Fruit fly (Drosophila melanogaster) whole organism, embryonic: ENCODE measurements around the gene mst.

Experiments
- Awh ChIP-seq: fragments of 200-800 bp; sonication (Bioruptor generic); IDR thresholded peaks from 2 replicates; pipeline ENCODE4, ENCODE4 v1.3.6; 2022; ENCODE audit warnings: missing biosample characterization, missing genetic modification characterization
- B-H1 ChIP-seq: fragments of 200-800 bp; sonication (Bioruptor generic); IDR thresholded peaks from 3 replicates; pipeline ENCODE4 v1.3.6; 2022; ENCODE audit warnings: missing biosample characterization, missing genetic modification characterization
- CG1024 ChIP-seq: fragments of 200-800 bp; sonication (Bioruptor generic); IDR thresholded peaks from 2 replicates; pipeline ENCODE4 v1.3.6; 2022; ENCODE audit warnings: missing biosample characterization, missing genetic modification characterization
- CG10431 ChIP-seq: fragments of 200-800 bp; sonication (Bioruptor generic); optimal IDR thresholded peaks from 3 replicates; lab custom pipeline; 2018; ENCODE audit warnings: missing biosample characterization, mild to moderate bottlenecking, missing genetic modification characterization
- CG10654 ChIP-seq: fragments of 200-800 bp; sonication (Bioruptor generic); optimal IDR thresholded peaks from 2 replicates; lab custom pipeline; 2016; ENCODE audit warnings: missing biosample characterization, missing genetic modification characterization
- CG11085 ChIP-seq: fragments of 200-800 bp; sonication (Bioruptor generic); IDR thresholded peaks from 2 replicates; pipeline ENCODE4 v1.3.6; 2022; ENCODE audit warnings: missing biosample characterization, missing genetic modification characterization
- CG11398 ChIP-seq: fragments of 200-800 bp; sonication (Bioruptor generic); optimal IDR thresholded peaks from 2 replicates; lab custom pipeline; 2016; ENCODE audit warnings: missing biosample characterization, missing genetic modification characterization
- CG12659 ChIP-seq: fragments of 200-800 bp; sonication (Bioruptor generic); optimal IDR thresholded peaks from 3 replicates; lab custom pipeline; 2017; ENCODE audit warnings: mild to moderate bottlenecking, missing biosample characterization, missing genetic modification reagents, missing genetic modification characterization
- CG12744 ChIP-seq: fragments of 200-800 bp; sonication (Bioruptor generic); optimal IDR thresholded peaks from 2 replicates; lab custom pipeline; 2016; ENCODE audit warnings: missing biosample characterization, missing genetic modification characterization
- CG14441 ChIP-seq: fragments of 200-800 bp; sonication (Bioruptor generic); IDR thresholded peaks from 2 replicates; pipeline ENCODE4 v1.3.6; 2022; ENCODE audit warnings: missing biosample characterization, missing genetic modification characterization
- CG15011 ChIP-seq: fragments of 200-800 bp; sonication (Bioruptor generic); optimal IDR thresholded peaks from 3 replicates; lab custom pipeline; 2018; ENCODE audit warnings: missing biosample characterization, mild to moderate bottlenecking, missing genetic modification characterization
- CG15601 ChIP-seq: fragments of 200-800 bp; sonication (Bioruptor generic); optimal IDR thresholded peaks from 3 replicates; lab custom pipeline; 2019; ENCODE audit warnings: missing biosample characterization, mild to moderate bottlenecking, missing genetic modification characterization, moderate library complexity
- CG17612 ChIP-seq: fragments of 200-800 bp; sonication (Bioruptor generic); IDR thresholded peaks from 2 replicates; pipeline ENCODE4 v1.3.6; 2022; ENCODE audit warnings: missing biosample characterization, missing genetic modification characterization
- CG18619 ChIP-seq: fragments of 200-800 bp; sonication (Bioruptor generic); optimal IDR thresholded peaks from 3 replicates; lab custom pipeline; 2017; ENCODE audit warnings: missing biosample characterization, mild to moderate bottlenecking, missing genetic modification characterization
- CG2116 ChIP-seq: fragments of 200-800 bp; sonication (Bioruptor generic); optimal IDR thresholded peaks from 3 replicates; lab custom pipeline; 2018; ENCODE audit warnings: missing biosample characterization, mild to moderate bottlenecking, missing genetic modification characterization
- CG30403 ChIP-seq: fragments of 200-800 bp; sonication (Bioruptor generic); optimal IDR thresholded peaks from 3 replicates; lab custom pipeline; 2016; ENCODE audit warnings: missing biosample characterization, missing genetic modification characterization
- CG33213 ChIP-seq: fragments of 200-800 bp; sonication (Bioruptor generic); optimal IDR thresholded peaks from 3 replicates; lab custom pipeline; 2016; ENCODE audit warnings: missing biosample characterization, missing genetic modification characterization
- CG34376 ChIP-seq: fragments of 200-800 bp; sonication (Bioruptor generic); optimal IDR thresholded peaks from 2 replicates; lab custom pipeline; 2018; ENCODE audit warnings: missing biosample characterization, mild to moderate bottlenecking, missing genetic modification characterization
- CG4360 ChIP-seq: fragments of 200-800 bp; sonication (Bioruptor generic); IDR thresholded peaks from 2 replicates; pipeline ENCODE4 v1.3.6; 2022; ENCODE audit warnings: missing biosample characterization, missing genetic modification characterization
- CG5180 ChIP-seq: fragments of 200-800 bp; sonication (Bioruptor generic); optimal IDR thresholded peaks from 3 replicates; lab custom pipeline; 2017; ENCODE audit warnings: missing biosample characterization, missing genetic modification characterization, mild to moderate bottlenecking, moderate library complexity, missing genetic modification reagents
- CG6254 ChIP-seq: fragments of 200-800 bp; sonication (Bioruptor generic); optimal IDR thresholded peaks from 3 replicates; lab custom pipeline; 2017; ENCODE audit warnings: mild to moderate bottlenecking, missing biosample characterization, missing genetic modification reagents, missing genetic modification characterization
- CG6654 ChIP-seq: fragments of 200-800 bp; sonication (Bioruptor generic); optimal IDR thresholded peaks from 2 replicates; lab custom pipeline; 2017; ENCODE audit warnings: missing biosample characterization, mild to moderate bottlenecking, missing genetic modification characterization
- CG6813 ChIP-seq: fragments of 200-800 bp; sonication (Bioruptor generic); optimal IDR thresholded peaks from 2 replicates; lab custom pipeline; 2017; ENCODE audit warnings: missing biosample characterization, missing genetic modification characterization, mild to moderate bottlenecking, moderate library complexity, missing genetic modification reagents
- CG7357 ChIP-seq: fragments of 200-800 bp; sonication (Bioruptor generic); IDR thresholded peaks from 3 replicates; pipeline ENCODE4 v1.3.6; 2022; ENCODE audit warnings: missing biosample characterization, missing genetic modification characterization
- CG7556 ChIP-seq: fragments of 200-800 bp; sonication (Bioruptor generic); optimal IDR thresholded peaks from 2 replicates; lab custom pipeline; 2017; ENCODE audit warnings: missing biosample characterization, mild to moderate bottlenecking, missing genetic modification characterization
- CG7786 ChIP-seq: fragments of 200-800 bp; sonication (Bioruptor generic); optimal IDR thresholded peaks from 2 replicates; lab custom pipeline; 2016; ENCODE audit warnings: missing biosample characterization, missing genetic modification characterization
- CG7839 ChIP-seq: fragments of 200-800 bp; sonication (Bioruptor generic); optimal IDR thresholded peaks from 3 replicates; lab custom pipeline; 2018; ENCODE audit warnings: missing biosample characterization, mild to moderate bottlenecking, missing genetic modification characterization, moderate library complexity
- CG8359 ChIP-seq: fragments of 200-800 bp; sonication (Bioruptor generic); optimal IDR thresholded peaks from 2 replicates; lab custom pipeline; 2017; ENCODE audit warnings: missing biosample characterization, mild to moderate bottlenecking, missing genetic modification characterization, borderline replicate concordance
- CG9817 ChIP-seq: fragments of 200-800 bp; sonication (Bioruptor generic); optimal IDR thresholded peaks from 2 replicates; lab custom pipeline; 2018; ENCODE audit warnings: missing biosample characterization, mild to moderate bottlenecking, missing genetic modification characterization, moderate library complexity
- E2f2 ChIP-seq: fragments of 200-800 bp; sonication (Bioruptor generic); IDR thresholded peaks from 2 replicates; pipeline ENCODE4 v1.3.6; 2022; ENCODE audit warnings: missing biosample characterization, missing genetic modification characterization
- Gsc ChIP-seq: fragments of 200-800 bp; sonication (Bioruptor generic); IDR thresholded peaks from 2 replicates; pipeline ENCODE4 v1.3.6; 2022; ENCODE audit warnings: missing biosample characterization, missing genetic modification characterization
- HHEX ChIP-seq: fragments of 200-800 bp; sonication (Bioruptor generic); optimal IDR thresholded peaks from 3 replicates; lab custom pipeline; 2017; ENCODE audit warnings: missing biosample characterization, mild to moderate bottlenecking, missing genetic modification characterization, missing genetic modification reagents
- HLH3B ChIP-seq: fragments of 200-800 bp; sonication (Bioruptor generic); IDR thresholded peaks from 2 replicates; pipeline ENCODE4 v1.3.6; 2022; ENCODE audit warnings: missing biosample characterization, missing genetic modification characterization
- Jarid2 ChIP-seq: fragments of 200-800 bp; sonication (Bioruptor generic); optimal IDR thresholded peaks from 3 replicates; lab custom pipeline; 2017; ENCODE audit warnings: mild to moderate bottlenecking, missing biosample characterization, missing genetic modification reagents, missing genetic modification characterization
- Kr ChIP-seq: fragments of 200-800 bp; sonication (Bioruptor generic); optimal IDR thresholded peaks from 2 replicates; lab custom pipeline; 2017; ENCODE audit warnings: missing biosample characterization, mild to moderate bottlenecking, missing genetic modification characterization
- Mad ChIP-seq: fragments of 200-800 bp; sonication (Bioruptor generic); optimal IDR thresholded peaks from 2 replicates; lab custom pipeline; 2016; ENCODE audit warnings: missing biosample characterization, missing genetic modification characterization
- PHDP ChIP-seq: fragments of 200-800 bp; sonication (Bioruptor generic); optimal IDR thresholded peaks from 3 replicates; lab custom pipeline; 2018; ENCODE audit warnings: missing biosample characterization, mild to moderate bottlenecking, missing genetic modification characterization, moderate library complexity
- Side ChIP-seq: fragments of 200-800 bp; sonication (Bioruptor generic); optimal IDR thresholded peaks from 2 replicates; lab custom pipeline; 2016; ENCODE audit warnings: missing biosample characterization, missing genetic modification characterization
- Sry-δ ChIP-seq: fragments of 200-800 bp; sonication (Bioruptor generic); optimal IDR thresholded peaks from 2 replicates; lab custom pipeline; 2016; ENCODE audit warnings: missing biosample characterization, missing genetic modification characterization
- chinmo ChIP-seq: fragments of 200-800 bp; sonication (Bioruptor generic); IDR thresholded peaks from 4 replicates; pipeline ENCODE4 v1.3.6; 2022; ENCODE audit warnings: missing biosample characterization, missing genetic modification characterization; ENCODE audit not compliant: partially characterized antibody
- dimm ChIP-seq: fragments of 200-800 bp; sonication (Bioruptor generic); IDR thresholded peaks from 2 replicates; pipeline ENCODE4 v1.3.6; 2022; ENCODE audit warnings: missing biosample characterization, missing genetic modification characterization
- dm ChIP-seq: fragments of 200-800 bp; sonication (Bioruptor generic); optimal IDR thresholded peaks from 3 replicates; lab custom pipeline; 2016; ENCODE audit warnings: missing biosample characterization, missing genetic modification characterization
- fd3F ChIP-seq: fragments of 200-800 bp; sonication (Bioruptor generic); optimal IDR thresholded peaks from 2 replicates; lab custom pipeline; 2018; ENCODE audit warnings: missing biosample characterization, mild to moderate bottlenecking, missing genetic modification characterization, moderate library complexity
- gce ChIP-seq: fragments of 200-800 bp; sonication (Bioruptor generic); IDR thresholded peaks from 3 replicates; pipeline ENCODE4 v1.3.6; 2022; ENCODE audit warnings: missing biosample characterization, missing genetic modification characterization
- knrl ChIP-seq: fragments of 200-800 bp; sonication (Bioruptor generic); IDR thresholded peaks from 3 replicates; pipeline ENCODE4 v1.3.6; 2022; ENCODE audit warnings: missing biosample characterization, missing genetic modification characterization; ENCODE audit not compliant: partially characterized antibody
- lilli ChIP-seq: fragments of 200-800 bp; sonication (Bioruptor generic); optimal IDR thresholded peaks from 3 replicates; lab custom pipeline; 2016; ENCODE audit warnings: missing biosample characterization, missing genetic modification characterization
- mam ChIP-seq: fragments of 200-800 bp; sonication (Bioruptor generic); optimal IDR thresholded peaks from 3 replicates; lab custom pipeline; 2016; ENCODE audit warnings: missing biosample characterization, missing genetic modification characterization
- nau ChIP-seq: fragments of 200-800 bp; sonication (Bioruptor generic); optimal IDR thresholded peaks from 3 replicates; lab custom pipeline; 2017; ENCODE audit warnings: missing biosample characterization, mild to moderate bottlenecking, missing genetic modification characterization, missing genetic modification reagents
- scrt ChIP-seq: fragments of 200-800 bp; sonication (Bioruptor generic); optimal IDR thresholded peaks from 2 replicates; lab custom pipeline; 2018; ENCODE audit warnings: missing biosample characterization, mild to moderate bottlenecking, missing genetic modification characterization, moderate library complexity
- sisA ChIP-seq: fragments of 200-800 bp; sonication (Bioruptor generic); IDR thresholded peaks from 2 replicates; pipeline ENCODE4 v1.3.6; 2022; ENCODE audit warnings: missing biosample characterization, missing genetic modification characterization
- so ChIP-seq: fragments of 200-800 bp; sonication (Bioruptor generic); IDR thresholded peaks from 3 replicates; pipeline ENCODE4 v1.3.6; 2022; ENCODE audit warnings: missing biosample characterization, missing genetic modification characterization
- stwl ChIP-seq: fragments of 200-800 bp; sonication (Bioruptor generic); optimal IDR thresholded peaks from 3 replicates; lab custom pipeline; 2018; ENCODE audit warnings: missing biosample characterization, mild to moderate bottlenecking, missing genetic modification characterization, moderate library complexity

Gene mst

DNA sequence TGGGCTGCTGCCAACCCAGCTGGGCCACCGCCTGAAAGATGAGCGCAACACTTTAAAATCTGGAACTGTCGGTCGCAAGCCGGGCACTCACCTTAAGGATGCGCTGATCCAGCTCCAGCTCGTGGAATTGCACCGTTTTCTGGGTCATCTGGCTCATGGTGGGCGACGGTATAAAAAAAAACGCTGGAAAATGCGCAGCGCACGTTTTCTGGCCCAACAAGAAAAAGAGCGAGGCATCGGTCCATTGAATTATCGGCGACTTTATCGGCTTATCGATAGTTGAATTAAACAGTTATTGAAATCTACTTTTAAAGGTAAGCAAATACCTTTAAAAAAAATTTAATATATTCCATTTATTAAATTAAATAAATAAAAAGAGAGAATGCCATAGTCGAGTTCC is 1.1 kb upstream of the mst start, which contains the start of gene Ddx56 (continued):
- TF ChIP-seq CG15601 (tag; lab: Kevin White, UChicago) (no peak), chinmo (0 out of 4 replicates have a peak, but pooled peaks have one; percentile 65), knrl (peak; percentile 43; the same call in 2 of the 3 replicates), Side (GFP tag; lab: Kevin White, UChicago) (no peak), CG5180 (no peak), CG10654 (GFP tag; lab: Kevin White, UChicago) (no peak), sisA (GFP tag; lab: Robert Waterston, UW) (no peak), CG11085 (no peak), CG14441 (no peak), nau (no peak), Mad (GFP tag; lab: Kevin White, UChicago) (no peak), dm (GFP tag; lab: Kevin White, UChicago) (peak; percentile 29), CG6254 (GFP tag; lab: Kevin White, UChicago) (no peak), lilli (no peak), CG4360 (GFP tag; lab: Robert Waterston, UW) (no peak), E2f2 (0 out of 2 replicates have a peak, but pooled peaks have one; percentile 13), Gsc (GFP tag; lab: Robert Waterston, UW) (no peak), Jarid2 (GFP tag; lab: Kevin White, UChicago) (no peak), Kr (GFP tag; lab: Kevin White, UChicago) (no peak), HLH3B (GFP tag; lab: Robert Waterston, UW) (no peak), dimm (GFP tag; lab: Robert Waterston, UW) (no peak), CG7556 (GFP tag; lab: Kevin White, UChicago) (no peak), mam (GFP tag; lab: Kevin White, UChicago) (no peak), CG6813 (GFP tag; lab: Kevin White, UChicago) (no peak), HHEX (no peak), Sry-δ (GFP tag; lab: Kevin White, UChicago) (no peak), fd3F (no peak), CG7839 (no peak), stwl (tag; lab: Kevin White, UChicago) (no peak), CG1024 (GFP tag; lab: Robert Waterston, UW) (no peak), CG17612 (GFP tag; lab: Robert Waterston, UW) (no peak), CG34376 (GFP tag; lab: Kevin White, UChicago) (no peak), CG33213 (GFP tag; lab: Kevin White, UChicago) (no peak), CG15011 (GFP tag; lab: Kevin White, UChicago) (no peak), CG7357 (GFP tag; lab: Robert Waterston, UW) (no peak), CG10431 (GFP tag; lab: Kevin White, UChicago) (no peak), CG11398 (GFP tag; lab: Kevin White, UChicago) (no peak), CG18619 (GFP tag; lab: Kevin White, UChicago) (no peak), CG6654 (GFP tag; lab: Kevin White, UChicago) (no peak), CG30403 (no peak), so (GFP tag; lab: Robert Waterston, UW) (no peak), Awh (no peak), CG2116 (GFP tag; lab: Kevin White, UChicago) (peak; percentile 9), CG9817 (tag; lab: Kevin White, UChicago) (no peak), B-H1 (GFP tag; lab: Robert Waterston, UW) (no peak), CG8359 (GFP tag; lab: Kevin White, UChicago) (no peak), CG12659 (GFP tag; lab: Kevin White, UChicago) (no peak), CG7786 (GFP tag; lab: Kevin White, UChicago) (no peak), scrt (GFP tag; lab: Kevin White, UChicago) (no peak), gce (no peak), CG12744 (GFP tag; lab: Kevin White, UChicago) (no peak), PHDP (no peak)
